Fruit fly (Drosophila melanogaster): ENCODE measurements around the gene Ack.

DNA sequence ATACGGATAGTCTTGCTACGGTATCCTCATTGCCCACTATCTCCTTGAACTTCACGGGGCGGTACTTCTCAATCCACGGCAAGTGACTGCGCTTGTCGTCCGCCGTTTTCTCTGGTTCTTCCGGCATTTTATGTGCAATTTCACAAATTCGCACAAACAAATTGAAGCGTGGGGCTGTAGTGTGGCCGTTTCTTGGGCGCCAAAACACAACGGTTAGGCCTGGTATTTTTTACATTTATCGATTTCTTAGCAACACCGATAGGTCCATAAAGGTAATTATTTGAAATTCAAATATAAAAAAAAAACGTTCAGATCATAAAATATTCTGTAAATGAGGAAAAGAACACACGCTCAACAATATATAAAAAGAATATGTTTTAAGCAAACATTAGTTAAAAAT, 27.9 kb downstream of the Ack start, which contains the start of gene RfC4:
- TF ChIP-seq lmd (GFP tag; IDR thresholded peaks at IDR 0.05) (no peak), da (GFP tag; optimal IDR thresholded peaks at IDR 0.05) (no peak), emc (GFP tag; optimal IDR thresholded peaks at IDR 0.05) (no peak), CG3065 (GFP tag; optimal IDR thresholded peaks at IDR 0.05) (no peak), br (optimal IDR thresholded peaks at IDR 0.05) (no peak), fru (optimal IDR thresholded peaks at IDR 0.05) (no peak), cad (GFP tag; optimal IDR thresholded peaks at IDR 0.05) (no peak), CG10979 (tag; optimal IDR thresholded peaks at IDR 0.05) (no peak), ash1 (GFP tag; optimal IDR thresholded peaks at IDR 0.05) (no peak), CG8388 (GFP tag; optimal IDR thresholded peaks at IDR 0.05) (no peak), Rx (GFP tag; IDR thresholded peaks at IDR 0.05) (no peak), Dbx (GFP tag; IDR thresholded peaks at IDR 0.05) (no peak), CG12219 (GFP tag; optimal IDR thresholded peaks at IDR 0.05) (no peak)

Data from whole organism, embryonic.